Worm (Caenorhabditis elegans): ENCODE data around the gene F56D6.20.

DNA sequence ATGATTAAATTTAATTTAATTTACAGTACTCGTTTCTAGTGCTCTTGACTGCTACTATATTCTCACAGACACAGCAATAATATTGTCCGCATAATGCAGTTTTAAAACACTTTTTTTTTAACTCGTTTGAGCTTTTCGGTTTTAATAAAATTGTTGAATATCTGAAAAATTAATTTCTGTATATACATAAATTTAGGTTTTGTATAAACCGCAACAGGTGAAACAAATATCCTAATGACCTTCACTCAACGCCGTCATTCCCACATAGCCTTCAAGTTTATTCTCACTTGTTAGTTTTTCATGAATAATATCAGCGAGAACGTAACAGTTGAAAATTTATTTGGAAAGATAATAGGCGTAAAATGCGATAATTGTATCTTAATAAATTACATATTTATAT lies 6.8 kb downstream of the F56D6.20 start, which contains the start of gene srz-19:
- TF ChIP-seq ZK185.1 (tag; optimal IDR thresholded peaks at IDR 0.05; ENCODE audit: poor library complexity, severe bottlenecking) (no peak), pha-4 (tag; optimal IDR thresholded peaks at IDR 0.05) (no peak), ama-1 (optimal IDR thresholded peaks at IDR 0.05) (no peak), ama-1 (GFP tag; optimal IDR thresholded peaks at IDR 0.05) (no peak), T26A5.8 (tag; optimal IDR thresholded peaks at IDR 0.05) (no peak), Y95B8A.8 (GFP tag; IDR thresholded peaks at IDR 0.05) (no peak), unc-130 (GFP tag; optimal IDR thresholded peaks at IDR 0.05) (no peak), egrh-3 (GFP tag; IDR thresholded peaks at IDR 0.05) (no peak), lin-35 (GFP tag; optimal IDR thresholded peaks at IDR 0.05) (no peak)

All from whole organism, young adult.